Worm (Caenorhabditis elegans) whole organism, mixed stage, embryonic: Measurements from ENCODE around the gene nep-16.

Experiments
- M03D4.4 ChIP-seq: sonication (generic microtip); optimal IDR thresholded peaks from 2 replicates; lab custom pipeline; 2017; ENCODE audit warnings: mild to moderate bottlenecking, missing genetic modification characterization, missing compliant biosample characterization
- blmp-1 ChIP-seq: fragments of 150-350 bp; optimal IDR thresholded peaks from 2 replicates; lab custom pipeline; 2014; ENCODE audit warnings: missing biosample characterization, missing genetic modification characterization
- ceh-39 ChIP-seq: fragments of 150-350 bp; optimal IDR thresholded peaks from 2 replicates; lab custom pipeline; 2014; ENCODE audit warnings: missing biosample characterization, missing genetic modification characterization
- ceh-43 ChIP-seq: fragments of 200-800 bp; sonication (Bioruptor generic); optimal IDR thresholded peaks from 2 replicates; lab custom pipeline; 2018; ENCODE audit warnings: mild to moderate bottlenecking, missing genetic modification characterization, moderate library complexity, missing compliant biosample characterization
- ceh-83 ChIP-seq: fragments of 200-800 bp; sonication (Bioruptor generic); optimal IDR thresholded peaks from 2 replicates; lab custom pipeline; 2018; ENCODE audit warnings: mild to moderate bottlenecking, missing genetic modification characterization, missing compliant biosample characterization
- ces-1 ChIP-seq: fragments of 150-350 bp; optimal IDR thresholded peaks from 2 replicates; lab custom pipeline; 2014; ENCODE audit warnings: missing biosample characterization, missing genetic modification reagents, missing genetic modification characterization
- cnd-1 ChIP-seq: fragments of 200-800 bp; sonication (Bioruptor generic); optimal IDR thresholded peaks from 2 replicates; lab custom pipeline; 2018; ENCODE audit warnings: mild to moderate bottlenecking, missing genetic modification characterization, missing compliant biosample characterization
- drap-1 ChIP-seq: fragments of 200-800 bp; sonication (Bioruptor generic); optimal IDR thresholded peaks from 3 replicates; lab custom pipeline; 2018; ENCODE audit warnings: mild to moderate bottlenecking, missing genetic modification characterization, missing compliant biosample characterization
- elt-3 ChIP-seq: fragments of 150-350 bp; optimal IDR thresholded peaks from 2 replicates; lab custom pipeline; 2014; ENCODE audit warnings: missing biosample characterization, missing genetic modification characterization
- ham-2 ChIP-seq: fragments of 200-800 bp; sonication (Bioruptor generic); optimal IDR thresholded peaks from 2 replicates; lab custom pipeline; 2018; ENCODE audit warnings: mild to moderate bottlenecking, missing genetic modification characterization, missing compliant biosample characterization
- hlh-1 ChIP-seq: fragments of 150-350 bp; optimal IDR thresholded peaks from 2 replicates; lab custom pipeline; 2014; ENCODE audit warnings: missing biosample characterization, missing genetic modification reagents, missing genetic modification characterization
- lin-13 ChIP-seq: fragments of 150-350 bp; optimal IDR thresholded peaks from 2 replicates; lab custom pipeline; 2014; ENCODE audit warnings: missing biosample characterization, missing genetic modification characterization
- lsy-2 ChIP-seq: fragments of 150-350 bp; optimal IDR thresholded peaks from 2 replicates; lab custom pipeline; 2014; ENCODE audit warnings: missing biosample characterization, missing genetic modification characterization
- mab-5 ChIP-seq: fragments of 150-350 bp; optimal IDR thresholded peaks from 2 replicates; lab custom pipeline; 2014; ENCODE audit warnings: missing biosample characterization, missing genetic modification characterization
- mep-1 ChIP-seq: fragments of 150-350 bp; optimal IDR thresholded peaks from 2 replicates; lab custom pipeline; 2017; ENCODE audit warnings: missing biosample characterization, missing genetic modification reagents, missing genetic modification characterization, inconsistent platforms
- mls-2 ChIP-seq: sonication (generic microtip); optimal IDR thresholded peaks from 2 replicates; lab custom pipeline; 2016; ENCODE audit warnings: mild to moderate bottlenecking, missing genetic modification characterization, moderate library complexity, missing compliant biosample characterization
- nhr-12 ChIP-seq: fragments of 150-350 bp; optimal IDR thresholded peaks from 2 replicates; lab custom pipeline; 2014; ENCODE audit warnings: missing biosample characterization, missing genetic modification characterization
- nhr-237 ChIP-seq: fragments of 150-350 bp; optimal IDR thresholded peaks from 2 replicates; lab custom pipeline; 2014; ENCODE audit warnings: missing biosample characterization, missing genetic modification characterization
- nhr-28 ChIP-seq: fragments of 150-350 bp; optimal IDR thresholded peaks from 2 replicates; lab custom pipeline; 2014; ENCODE audit warnings: missing biosample characterization, missing genetic modification characterization
- nhr-76 ChIP-seq: sonication (generic microtip); optimal IDR thresholded peaks from 2 replicates; lab custom pipeline; 2017; ENCODE audit warnings: missing biosample characterization, missing genetic modification characterization
- pha-4 ChIP-seq: fragments of 150-350 bp; optimal IDR thresholded peaks from 2 replicates; lab custom pipeline; 2018; ENCODE audit warnings: missing biosample characterization, missing genetic modification reagents, missing genetic modification characterization
- sem-2 ChIP-seq: fragments of 200-800 bp; sonication (Bioruptor generic); optimal IDR thresholded peaks from 2 replicates; lab custom pipeline; 2018; ENCODE audit warnings: mild to moderate bottlenecking, missing genetic modification characterization, missing compliant biosample characterization
- snpc-4 ChIP-seq: fragments of 150-350 bp; optimal IDR thresholded peaks from 2 replicates; lab custom pipeline; 2014; ENCODE audit warnings: missing biosample characterization, missing genetic modification characterization
- sptf-1 ChIP-seq: sonication (generic microtip); optimal IDR thresholded peaks from 2 replicates; lab custom pipeline; 2017; ENCODE audit warnings: mild to moderate bottlenecking, missing genetic modification characterization, moderate library complexity, missing compliant biosample characterization
- tbx-8 ChIP-seq: fragments of 200-800 bp; sonication (Bioruptor generic); optimal IDR thresholded peaks from 2 replicates; lab custom pipeline; 2018; ENCODE audit warnings: mild to moderate bottlenecking, missing genetic modification characterization, moderate library complexity, missing compliant biosample characterization
- unc-120 ChIP-seq: sonication (generic microtip); optimal IDR thresholded peaks from 2 replicates; lab custom pipeline; 2017; ENCODE audit warnings: missing genetic modification characterization, missing compliant biosample characterization; ENCODE audit not compliant: poor library complexity, severe bottlenecking
- unc-39 ChIP-seq: fragments of 150-350 bp; optimal IDR thresholded peaks from 2 replicates; lab custom pipeline; 2014; ENCODE audit warnings: missing biosample characterization, missing genetic modification characterization
- unc-62 ChIP-seq: fragments of 150-350 bp; optimal IDR thresholded peaks from 2 replicates; lab custom pipeline; 2014; ENCODE audit warnings: missing biosample characterization, missing genetic modification reagents, missing genetic modification characterization
- zip-8 ChIP-seq: fragments of 150-350 bp; optimal IDR thresholded peaks from 2 replicates; lab custom pipeline; 2014; ENCODE audit warnings: missing biosample characterization, missing genetic modification characterization
- ztf-11 ChIP-seq: fragments of 150-350 bp; optimal IDR thresholded peaks from 2 replicates; lab custom pipeline; 2014; ENCODE audit warnings: missing biosample characterization, missing genetic modification characterization

nep-16 gene

DNA sequence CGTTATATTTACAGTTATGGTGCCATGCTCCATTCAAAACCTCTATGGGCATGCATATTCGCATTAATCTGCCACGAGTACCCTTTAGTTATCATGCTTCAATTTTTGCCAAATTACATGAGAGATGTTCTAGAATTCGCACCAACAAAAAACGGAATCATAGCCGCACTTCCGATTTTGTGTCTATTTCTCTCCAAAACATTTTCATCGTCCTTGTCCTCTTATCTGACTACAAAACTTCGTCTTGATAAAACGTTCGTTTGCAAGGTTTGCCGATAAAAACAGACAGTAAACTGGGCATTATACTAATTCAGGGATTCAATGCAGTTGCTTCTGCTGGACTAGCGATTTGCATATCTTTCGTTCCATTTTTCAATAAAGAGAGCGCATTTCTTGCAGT is 11.5 kb upstream of the nep-16 start:
- TF ChIP-seq unc-120 (tag; lab: Kevin White, UChicago) (no peak), tbx-8 (no peak), lin-13 (tag; lab: Kevin White, UChicago) (no peak), mls-2 (no peak), pha-4 (tag; lab: Kevin White, UChicago) (no peak), zip-8 (tag; lab: Kevin White, UChicago) (no peak), blmp-1 (tag; lab: Kevin White, UChicago) (no peak), ceh-83 (GFP tag; lab: Kevin White, UChicago) (no peak), cnd-1 (tag; lab: Kevin White, UChicago) (no peak)

DNA sequence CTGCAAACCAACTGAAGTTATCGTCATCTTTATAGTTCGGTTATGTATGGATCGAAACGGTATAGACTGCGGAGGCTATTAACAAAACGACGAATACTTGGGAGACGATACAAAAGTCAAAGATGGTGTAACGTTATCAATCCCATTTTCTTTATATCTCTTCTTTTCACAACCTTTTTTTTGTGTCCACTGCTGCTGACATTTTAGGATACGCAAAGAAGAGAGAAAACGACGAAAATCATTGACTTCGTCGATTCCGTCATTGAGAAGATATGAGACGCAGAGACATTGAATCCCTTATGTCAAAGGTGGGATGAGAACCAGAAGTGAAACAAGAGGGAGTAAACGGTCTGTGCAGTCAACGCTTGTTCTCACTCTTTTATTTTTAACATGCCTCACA is 9.5 kb upstream of the nep-16 start, which contains the start of gene cima-1:
Gene cima-1 (plus strand): TSS at position 340 of the 400 bp plus-strand sequence.
- TF ChIP-seq ceh-39 (tag; lab: Kevin White, UChicago): no peak
- no peak for TF ChIP-seq nhr-76 (tag; lab: Kevin White, UChicago)
- no peak for TF ChIP-seq ztf-11 (tag; lab: Kevin White, UChicago)
- TF ChIP-seq nhr-237: no peak
- no peak for TF ChIP-seq pha-4 (tag; lab: Kevin White, UChicago)
- TF ChIP-seq ham-2 (GFP tag; lab: Kevin White, UChicago): no peak
- no peak for TF ChIP-seq mab-5
- TF ChIP-seq blmp-1 (tag; lab: Kevin White, UChicago): no peak
- no peak for TF ChIP-seq ceh-83 (GFP tag; lab: Kevin White, UChicago)
- TF ChIP-seq sem-2 (GFP tag; lab: Kevin White, UChicago): no peak
- no peak for TF ChIP-seq unc-62 (GFP tag; lab: Kevin White, UChicago)
- no peak for TF ChIP-seq nhr-12 (tag; lab: Kevin White, UChicago)
- no peak for TF ChIP-seq unc-39
- no peak for TF ChIP-seq drap-1 (GFP tag; lab: Kevin White, UChicago)
- no peak for TF ChIP-seq nhr-28 (tag; lab: Kevin White, UChicago)
- TF ChIP-seq ceh-43 (GFP tag; lab: Kevin White, UChicago): no peak
- no peak for TF ChIP-seq mep-1 (tag; lab: Kevin White, UChicago)

DNA sequence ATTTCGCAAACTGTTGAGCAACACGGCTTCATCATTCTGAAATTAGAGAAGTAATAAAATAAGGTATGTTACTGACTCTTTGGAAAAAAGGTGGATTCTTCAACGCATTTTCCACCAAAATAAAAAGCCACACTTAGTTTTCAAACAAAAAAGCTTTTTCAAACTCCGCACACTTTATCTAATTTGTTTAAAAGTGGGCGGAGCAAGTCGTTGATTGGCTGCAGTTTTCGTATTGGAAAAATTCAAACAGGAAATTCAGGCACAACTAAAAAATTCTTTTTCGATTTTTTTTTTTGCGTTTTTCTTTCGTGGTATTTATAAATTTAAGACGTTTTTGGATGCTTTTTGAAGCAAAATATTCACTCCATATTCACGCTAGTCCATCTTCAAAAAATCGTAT is 8.8 kb upstream of the nep-16 start:
- TF ChIP-seq snpc-4 (tag; lab: Kevin White, UChicago) (no peak), nhr-28 (tag; lab: Kevin White, UChicago) (no peak), mls-2 (no peak), M03D4.4 (tag; lab: Kevin White, UChicago) (no peak), hlh-1 (tag; lab: Kevin White, UChicago) (no peak), ces-1 (GFP tag; lab: Kevin White, UChicago) (no peak), mep-1 (tag; lab: Kevin White, UChicago) (no peak)
- TF ChIP-seq, all 35 proteins: peak for 0

DNA sequence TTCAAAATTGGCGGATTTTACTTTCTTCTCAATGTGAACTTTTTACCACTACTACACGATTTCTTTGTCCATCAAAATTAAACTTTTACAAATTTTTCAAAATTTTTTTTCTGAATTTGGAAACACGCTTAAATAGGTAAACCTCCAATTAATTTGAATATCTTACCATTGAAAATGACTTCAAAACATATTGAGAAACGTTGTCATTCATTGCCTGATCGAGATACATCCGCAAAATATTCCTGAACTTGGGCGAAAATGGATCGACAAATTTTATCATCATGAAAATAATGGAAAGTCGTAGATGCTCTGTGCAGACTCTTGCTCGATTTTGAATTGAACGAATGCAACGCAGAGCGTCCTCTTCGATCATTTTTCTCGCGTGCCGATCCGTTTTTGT is 5.2 kb upstream of the nep-16 start:
- TF ChIP-seq sem-2 (GFP tag; lab: Kevin White, UChicago): no peak
- TF ChIP-seq sptf-1 (tag; lab: Kevin White, UChicago): no peak
- TF ChIP-seq blmp-1 (tag; lab: Kevin White, UChicago): no peak
- no peak for TF ChIP-seq zip-8 (tag; lab: Kevin White, UChicago)
- no peak for TF ChIP-seq unc-120 (tag; lab: Kevin White, UChicago)
- TF ChIP-seq mep-1 (tag; lab: Kevin White, UChicago): no peak
- no peak for TF ChIP-seq ztf-11 (tag; lab: Kevin White, UChicago)
- TF ChIP-seq pha-4 (tag; lab: Kevin White, UChicago): no peak
- no peak for TF ChIP-seq unc-39
- no peak for TF ChIP-seq mab-5
- TF ChIP-seq cnd-1 (tag; lab: Kevin White, UChicago): no peak
- no peak for TF ChIP-seq hlh-1 (tag; lab: Kevin White, UChicago)
- no peak for TF ChIP-seq lsy-2 (tag; lab: Kevin White, UChicago)
- TF ChIP-seq unc-62 (GFP tag; lab: Kevin White, UChicago): no peak
- no peak for TF ChIP-seq ceh-39 (tag; lab: Kevin White, UChicago)
- no peak for TF ChIP-seq mls-2

DNA sequence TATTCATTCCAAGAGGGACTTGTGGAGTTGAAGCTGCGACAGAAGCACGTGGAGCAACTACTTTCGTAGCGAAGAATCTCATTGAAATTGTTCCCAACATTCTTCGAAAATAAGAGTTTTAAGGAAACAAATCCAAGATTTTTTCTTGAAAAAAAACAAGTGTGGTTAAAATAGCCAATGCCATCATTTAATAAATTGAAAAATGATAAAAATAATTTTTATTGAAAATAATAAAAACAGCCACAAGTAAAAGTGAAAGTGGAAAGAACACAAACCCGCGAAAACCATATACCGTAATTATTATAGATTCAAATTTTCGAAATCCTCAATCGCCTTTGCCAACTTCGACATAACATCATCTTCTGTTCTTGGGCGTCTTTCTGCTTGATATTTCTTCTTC is 4.5 kb upstream of the nep-16 start, which contains the start of gene hmg-5:
Gene hmg-5 (minus strand): TSS at position 101 of the 400 bp plus-strand sequence.
- TF ChIP-seq nhr-76 (tag; lab: Kevin White, UChicago) (no peak), elt-3 (tag; lab: Kevin White, UChicago) (no peak)
